Fruit fly (Drosophila melanogaster) whole organism, embryonic: Measurements from ENCODE around the gene Gyc89Da.
A peak's percentile ranks its signal among the peaks of the same experiment; 100 is the strongest.

Source experiments
- CG10274 ChIP-seq: fragments of 200-800 bp; sonication (Bioruptor generic); optimal IDR thresholded peaks from 3 replicates; lab custom pipeline; 2017; ENCODE audit warnings: missing biosample characterization, mild to moderate bottlenecking, missing genetic modification characterization
- CG11093 ChIP-seq: fragments of 200-800 bp; sonication (Bioruptor generic); IDR thresholded peaks from 3 replicates; pipeline ENCODE4 v1.3.6; 2022; ENCODE audit warnings: missing biosample characterization, missing genetic modification characterization
- CG12769 ChIP-seq: fragments of 200-800 bp; sonication (Bioruptor generic); optimal IDR thresholded peaks from 2 replicates; lab custom pipeline; 2019; ENCODE audit warnings: missing biosample characterization, mild to moderate bottlenecking, missing genetic modification characterization, moderate library complexity
- CG13894 ChIP-seq: fragments of 200-800 bp; sonication (Bioruptor generic); optimal IDR thresholded peaks from 3 replicates; lab custom pipeline; 2018; ENCODE audit warnings: missing biosample characterization, mild to moderate bottlenecking, missing genetic modification characterization, moderate library complexity
- CG15073 ChIP-seq: fragments of 200-800 bp; sonication (Bioruptor generic); optimal IDR thresholded peaks from 2 replicates; lab custom pipeline; 2016; ENCODE audit warnings: missing biosample characterization, missing genetic modification characterization
- CG15601 ChIP-seq: fragments of 200-800 bp; sonication (Bioruptor generic); optimal IDR thresholded peaks from 3 replicates; lab custom pipeline; 2019; ENCODE audit warnings: missing biosample characterization, mild to moderate bottlenecking, missing genetic modification characterization, moderate library complexity
- CG17186 ChIP-seq: fragments of 200-800 bp; sonication (Bioruptor generic); optimal IDR thresholded peaks from 3 replicates; lab custom pipeline; 2017; ENCODE audit warnings: missing biosample characterization, missing genetic modification reagents, missing genetic modification characterization
- CG17359 ChIP-seq: fragments of 200-800 bp; sonication (Bioruptor generic); optimal IDR thresholded peaks from 3 replicates; lab custom pipeline; 2018; ENCODE audit warnings: missing biosample characterization, mild to moderate bottlenecking, missing genetic modification characterization, moderate library complexity
- CG18619 ChIP-seq: fragments of 200-800 bp; sonication (Bioruptor generic); optimal IDR thresholded peaks from 3 replicates; lab custom pipeline; 2017; ENCODE audit warnings: missing biosample characterization, mild to moderate bottlenecking, missing genetic modification characterization
- CG2199 ChIP-seq: fragments of 200-800 bp; sonication (Bioruptor generic); IDR thresholded peaks from 3 replicates; pipeline ENCODE4 v1.3.6; 2022; ENCODE audit warnings: missing biosample characterization, missing genetic modification characterization
- CG2875 ChIP-seq: fragments of 200-800 bp; sonication (Bioruptor generic); optimal IDR thresholded peaks from 2 replicates; lab custom pipeline; 2017; ENCODE audit warnings: missing biosample characterization, mild to moderate bottlenecking, missing genetic modification characterization, missing genetic modification reagents
- CG2889 ChIP-seq: fragments of 200-800 bp; sonication (Bioruptor generic); IDR thresholded peaks from 3 replicates; pipeline ENCODE4 v1.3.6; 2022; ENCODE audit warnings: missing biosample characterization, missing genetic modification characterization
- CG30020 ChIP-seq: fragments of 200-800 bp; optimal IDR thresholded peaks from 2 replicates; lab custom pipeline; 2019; ENCODE audit warnings: missing biosample characterization, mild to moderate bottlenecking, missing genetic modification characterization, moderate library complexity
- CG4282 ChIP-seq: fragments of 200-800 bp; sonication (Bioruptor generic); optimal IDR thresholded peaks from 2 replicates; lab custom pipeline; 2016; ENCODE audit warnings: missing biosample characterization, missing genetic modification characterization
- CG4360 ChIP-seq: fragments of 200-800 bp; sonication (Bioruptor generic); IDR thresholded peaks from 2 replicates; pipeline ENCODE4 v1.3.6; 2022; ENCODE audit warnings: missing biosample characterization, missing genetic modification characterization
- CG4854 ChIP-seq: fragments of 200-800 bp; sonication (Bioruptor generic); optimal IDR thresholded peaks from 2 replicates; lab custom pipeline; 2016; ENCODE audit warnings: missing biosample characterization, missing genetic modification characterization, inconsistent platforms
- CG6791 ChIP-seq: fragments of 200-800 bp; sonication (Bioruptor generic); IDR thresholded peaks from 3 replicates; pipeline ENCODE4 v1.3.6; 2022; ENCODE audit warnings: missing biosample characterization, missing genetic modification characterization; ENCODE audit not compliant: partially characterized antibody
- CG8281 ChIP-seq: fragments of 200-800 bp; sonication (Bioruptor generic); optimal IDR thresholded peaks from 2 replicates; lab custom pipeline; 2018; ENCODE audit warnings: missing biosample characterization, mild to moderate bottlenecking, missing genetic modification characterization, moderate library complexity
- CG8388 ChIP-seq: fragments of 200-800 bp; sonication (Bioruptor generic); optimal IDR thresholded peaks from 2 replicates; lab custom pipeline; 2019; ENCODE audit warnings: missing biosample characterization, mild to moderate bottlenecking, missing genetic modification characterization, moderate library complexity
- CG8765 ChIP-seq: fragments of 200-800 bp; sonication (Bioruptor generic); IDR thresholded peaks from 2 replicates; pipeline ENCODE4 v1.3.6; 2022; ENCODE audit warnings: missing biosample characterization, missing genetic modification characterization
- CG9876 ChIP-seq: fragments of 200-800 bp; sonication (Bioruptor generic); optimal IDR thresholded peaks from 2 replicates; lab custom pipeline; 2016; ENCODE audit warnings: missing biosample characterization, missing genetic modification characterization
- Camta ChIP-seq: fragments of 200-800 bp; sonication (Bioruptor generic); optimal IDR thresholded peaks from 2 replicates; lab custom pipeline; 2016; ENCODE audit warnings: missing biosample characterization, missing genetic modification characterization
- D19A ChIP-seq: fragments of 200-800 bp; optimal IDR thresholded peaks from 3 replicates; lab custom pipeline; 2019; ENCODE audit warnings: missing biosample characterization, mild to moderate bottlenecking, missing genetic modification characterization, moderate library complexity
- Dfd ChIP-seq, 2 experiments: fragments of >200 bp; optimal IDR thresholded peaks; 2 replicates each; lab custom pipeline; 2017; ENCODE audit warnings: missing biosample characterization in 2 of 2, missing genetic modification characterization in 2 of 2
- Doc2 ChIP-seq: fragments of 200-800 bp; sonication (Bioruptor generic); IDR thresholded peaks from 2 replicates; pipeline ENCODE4 v1.3.6; 2022; ENCODE audit warnings: missing biosample characterization, missing genetic modification characterization
- Hr39 ChIP-seq: fragments of >200 bp; optimal IDR thresholded peaks from 2 replicates; lab custom pipeline; 2017
- Hr78 ChIP-seq, 2 experiments: fragments of 200-800 bp in 1 of 2; fragments of >200 bp in 1 of 2; sonication (Bioruptor generic) in 1 of 2; optimal IDR thresholded peaks; 2 replicates each; lab custom pipeline; 2017 to 2019; ENCODE audit warnings: missing biosample characterization in 2 of 2, missing genetic modification characterization in 2 of 2, mild to moderate bottlenecking in 1 of 2, moderate library complexity in 1 of 2
- Hsf ChIP-seq: fragments of 200-800 bp; sonication (Bioruptor generic); optimal IDR thresholded peaks from 3 replicates; lab custom pipeline; 2016; ENCODE audit warnings: missing biosample characterization, missing genetic modification characterization
- Lim3 ChIP-seq: fragments of 200-800 bp; sonication (Bioruptor generic); IDR thresholded peaks from 2 replicates; pipeline ENCODE4 v1.3.6; 2022; ENCODE audit warnings: missing biosample characterization, missing genetic modification characterization
- MTF-1 ChIP-seq: fragments of 200-800 bp; sonication (Bioruptor generic); optimal IDR thresholded peaks from 2 replicates; lab custom pipeline; 2018; ENCODE audit warnings: missing biosample characterization, mild to moderate bottlenecking, missing genetic modification characterization, borderline replicate concordance
- NFAT ChIP-seq: fragments of 200-800 bp; sonication (Bioruptor generic); IDR thresholded peaks from 2 replicates; pipeline ENCODE4 v1.3.6; 2022; ENCODE audit warnings: missing biosample characterization, missing genetic modification characterization
- Neu2 ChIP-seq: fragments of 200-800 bp; sonication (Bioruptor generic); optimal IDR thresholded peaks from 3 replicates; lab custom pipeline; 2016; ENCODE audit warnings: missing biosample characterization, missing genetic modification characterization, borderline replicate concordance
- Nf-YB ChIP-seq: fragments of 200-800 bp; sonication (Bioruptor generic); optimal IDR thresholded peaks from 3 replicates; lab custom pipeline; 2019; ENCODE audit warnings: missing biosample characterization, mild to moderate bottlenecking, missing genetic modification characterization, moderate library complexity
- Rfx ChIP-seq: fragments of 200-800 bp; sonication (Bioruptor generic); IDR thresholded peaks from 2 replicates; pipeline ENCODE4 v1.3.6; 2022; ENCODE audit warnings: missing biosample characterization, missing genetic modification characterization
- dmrt99B ChIP-seq: fragments of 200-800 bp; sonication (Bioruptor generic); optimal IDR thresholded peaks from 2 replicates; lab custom pipeline; 2018; ENCODE audit warnings: missing biosample characterization, mild to moderate bottlenecking, missing genetic modification characterization, moderate library complexity
- esg ChIP-seq: fragments of 200-800 bp; sonication (Bioruptor generic); conservative IDR thresholded peaks from 2 replicates; pipeline ENCODE4 v1.3.6; 2022; ENCODE audit warnings: missing biosample characterization, missing genetic modification characterization
- gem ChIP-seq: fragments of 200-800 bp; sonication (Bioruptor generic); optimal IDR thresholded peaks from 2 replicates; lab custom pipeline; 2019; ENCODE audit warnings: missing biosample characterization, mild to moderate bottlenecking, missing genetic modification characterization, moderate library complexity
- gsb ChIP-seq: fragments of 200-800 bp; sonication (Bioruptor generic); IDR thresholded peaks from 2 replicates; pipeline ENCODE4 v1.3.6; 2022; ENCODE audit warnings: missing biosample characterization, missing genetic modification characterization
- her ChIP-seq: fragments of 200-800 bp; sonication (Bioruptor generic); optimal IDR thresholded peaks from 2 replicates; lab custom pipeline; 2016; ENCODE audit warnings: missing biosample characterization, missing genetic modification characterization
- kah ChIP-seq: fragments of 200-800 bp; sonication (Bioruptor generic); optimal IDR thresholded peaks from 2 replicates; lab custom pipeline; 2018; ENCODE audit warnings: missing biosample characterization, mild to moderate bottlenecking, missing genetic modification characterization
- lilli ChIP-seq: fragments of 200-800 bp; sonication (Bioruptor generic); optimal IDR thresholded peaks from 3 replicates; lab custom pipeline; 2016; ENCODE audit warnings: missing biosample characterization, missing genetic modification characterization
- nerfin-1 ChIP-seq: fragments of 200-800 bp; sonication (Bioruptor generic); optimal IDR thresholded peaks from 3 replicates; lab custom pipeline; 2019; ENCODE audit warnings: missing biosample characterization, mild to moderate bottlenecking, missing genetic modification characterization, moderate library complexity
- nmo ChIP-seq: fragments of 200-800 bp; sonication (Bioruptor generic); optimal IDR thresholded peaks from 2 replicates; lab custom pipeline; 2018; ENCODE audit warnings: missing biosample characterization, mild to moderate bottlenecking, missing genetic modification characterization, moderate library complexity
- odd ChIP-seq: fragments of 200-800 bp; sonication (Bioruptor generic); optimal IDR thresholded peaks from 2 replicates; lab custom pipeline; 2017; ENCODE audit warnings: missing biosample characterization, mild to moderate bottlenecking, missing genetic modification characterization
- pfk ChIP-seq: fragments of 200-800 bp; sonication (Bioruptor generic); optimal IDR thresholded peaks from 2 replicates; lab custom pipeline; 2018; ENCODE audit warnings: missing biosample characterization, mild to moderate bottlenecking, missing genetic modification characterization, moderate library complexity
- pzg ChIP-seq: fragments of 200-800 bp; sonication (Bioruptor generic); optimal IDR thresholded peaks from 3 replicates; lab custom pipeline; 2018; ENCODE audit warnings: missing biosample characterization, mild to moderate bottlenecking, missing genetic modification characterization, moderate library complexity
- sens ChIP-seq: fragments of 200-800 bp; sonication (Bioruptor generic); peaks from one replicate; lab custom pipeline; 2016; ENCODE audit warnings: missing biosample characterization, missing genetic modification characterization
- so ChIP-seq: fragments of 200-800 bp; sonication (Bioruptor generic); IDR thresholded peaks from 3 replicates; pipeline ENCODE4 v1.3.6; 2022; ENCODE audit warnings: missing biosample characterization, missing genetic modification characterization
- tgo ChIP-seq: fragments of 200-800 bp; sonication (Bioruptor generic); IDR thresholded peaks from 3 replicates; pipeline ENCODE4 v1.3.6; 2022; ENCODE audit warnings: missing biosample characterization, missing genetic modification characterization
- usp ChIP-seq: fragments of >200 bp; optimal IDR thresholded peaks from 2 replicates; lab custom pipeline; 2017; ENCODE audit warnings: missing biosample characterization, missing genetic modification characterization
- z ChIP-seq: fragments of 200-800 bp; sonication (Bioruptor generic); IDR thresholded peaks from 3 replicates; pipeline ENCODE4 v1.3.6; 2022; ENCODE audit warnings: missing biosample characterization, missing genetic modification characterization

The Gyc89Da gene

dm6 chr3R:16441367-16441923, 31.0 kb upstream of the Gyc89Da start, which contains the start of gene ema (continued):
- TF ChIP-seq D19A (tag; lab: Kevin White, UChicago) = no peak
- TF ChIP-seq Nf-YB (GFP tag; lab: Kevin White, UChicago) = no peak
- TF ChIP-seq pzg (GFP tag; lab: Kevin White, UChicago) = peak; percentile 66
- TF ChIP-seq pfk = no peak
- TF ChIP-seq z = no peak
- TF ChIP-seq Hsf (GFP tag; lab: Kevin White, UChicago) = peak; percentile 39
- no peak for TF ChIP-seq Hr78 (GFP tag; optimal IDR thresholded peaks at IDR 0.05; lab: Kevin White, UChicago)
- no peak for TF ChIP-seq CG17359 (tag; lab: Kevin White, UChicago)
- TF ChIP-seq Hr39 = no peak
- TF ChIP-seq sens (GFP tag; lab: Kevin White, UChicago) = peak; percentile 81
- 0 out of 2 replicates have a peak, but pooled peaks have one; percentile 30 for TF ChIP-seq CG4360 (GFP tag; lab: Robert Waterston, UW)
- TF ChIP-seq CG30020 (tag; lab: Kevin White, UChicago) = peak; percentile 15
- no peak for TF ChIP-seq Neu2 (GFP tag; lab: Kevin White, UChicago)
- TF ChIP-seq CG2199 = no peak
- TF ChIP-seq CG4282 (GFP tag; lab: Kevin White, UChicago) = no peak
- no peak for TF ChIP-seq CG8765 (GFP tag; lab: Robert Waterston, UW)
- no peak for TF ChIP-seq CG15073 (GFP tag; lab: Kevin White, UChicago)
- no peak for TF ChIP-seq usp (GFP tag; lab: Kevin White, UChicago)
- no peak for TF ChIP-seq Lim3 (GFP tag; lab: Robert Waterston, UW)
- peak; percentile 4 for TF ChIP-seq CG15601 (tag; lab: Kevin White, UChicago)
- peak; percentile 61 for TF ChIP-seq lilli (GFP tag; lab: Kevin White, UChicago)
- no peak for TF ChIP-seq tgo (GFP tag; lab: Robert Waterston, UW)
- no peak for TF ChIP-seq CG13894 (tag; lab: Kevin White, UChicago)
- TF ChIP-seq CG12769 (tag; lab: Kevin White, UChicago) = no peak
- no peak for TF ChIP-seq MTF-1 (GFP tag; lab: Kevin White, UChicago)
- TF ChIP-seq CG11093 = no peak
- peak; percentile 31; the same call in 1 of the 2 replicates for TF ChIP-seq NFAT (GFP tag; lab: Robert Waterston, UW)
- TF ChIP-seq esg (GFP tag; lab: Robert Waterston, UW) = no peak
- 0 out of 3 replicates have a peak, but pooled peaks have one; percentile 33 for TF ChIP-seq so
- TF ChIP-seq CG4854 (GFP tag; lab: Kevin White, UChicago) = no peak
- TF ChIP-seq CG6791 (GFP tag; lab: Robert Waterston, UW) = 0 out of 3 replicates have a peak, but pooled peaks have one; percentile 7
- TF ChIP-seq Camta = no peak
- TF ChIP-seq CG10274 (GFP tag; lab: Kevin White, UChicago) = no peak
- TF ChIP-seq kah = peak; percentile 71
- TF ChIP-seq CG2875 (GFP tag; lab: Kevin White, UChicago) = no peak
- TF ChIP-seq dmrt99B (tag; lab: Kevin White, UChicago) = no peak
- peak; percentile 28 for TF ChIP-seq nmo (GFP tag; lab: Kevin White, UChicago)
- no peak for TF ChIP-seq Dfd (GFP tag; optimal IDR thresholded peaks at IDR 0.05; lab: Kevin White, UChicago)
- no peak for TF ChIP-seq CG2889 (GFP tag; lab: Robert Waterston, UW)
- no peak for TF ChIP-seq CG8388 (GFP tag; lab: Kevin White, UChicago)
- no peak for TF ChIP-seq CG8281 (tag; lab: Kevin White, UChicago)
- TF ChIP-seq CG17186 (GFP tag; lab: Kevin White, UChicago) = no peak
- no peak for TF ChIP-seq odd (GFP tag; lab: Kevin White, UChicago)
- no peak for TF ChIP-seq CG18619
- TF ChIP-seq gem (tag; lab: Kevin White, UChicago) = no peak
- peak; percentile 49; the same call in 1 of the 2 replicates for TF ChIP-seq Rfx (GFP tag; lab: Robert Waterston, UW)
- TF ChIP-seq gsb = no peak
- no peak for TF ChIP-seq Doc2 (GFP tag; lab: Robert Waterston, UW)
- no peak for TF ChIP-seq CG9876 (GFP tag; lab: Kevin White, UChicago)
- TF ChIP-seq nerfin-1 (tag; lab: Kevin White, UChicago) = peak; percentile 4
- TF ChIP-seq her (GFP tag; lab: Kevin White, UChicago) = no peak
